Fruit fly (Drosophila melanogaster): Measurements from ENCODE around the gene Trmt112.

Trmt112 gene

dm6 chr3L:21251381-21251780 is 34.7 kb upstream of the Trmt112 start (continued):
- TF ChIP-seq ase (GFP tag; IDR thresholded peaks at IDR 0.05) (0 out of 3 replicates have a peak, but pooled peaks have one; percentile 19), Doc2 (GFP tag; IDR thresholded peaks at IDR 0.05) (no peak), CG11247 (GFP tag; IDR thresholded peaks at IDR 0.05) (no peak; the same call in 1 of the 2 replicates), CG15011 (GFP tag; optimal IDR thresholded peaks at IDR 0.05) (no peak), Bdp1 (GFP tag; optimal IDR thresholded peaks at IDR 0.05) (no peak), CG1647 (GFP tag; optimal IDR thresholded peaks at IDR 0.05) (no peak), slou (GFP tag; optimal IDR thresholded peaks at IDR 0.05) (no peak), zen2 (GFP tag; IDR thresholded peaks at IDR 0.05; ENCODE audit: partially characterized antibody) (no peak), br (optimal IDR thresholded peaks at IDR 0.05) (no peak), Dfd (GFP tag; optimal IDR thresholded peaks at IDR 0.05) (no peak), Lpt (GFP tag; optimal IDR thresholded peaks at IDR 0.05) (no peak), chif (GFP tag; optimal IDR thresholded peaks at IDR 0.05) (no peak), NfI (GFP tag; optimal IDR thresholded peaks at IDR 0.05) (peak; percentile 1), CG15073 (GFP tag; optimal IDR thresholded peaks at IDR 0.05) (no peak), Chrac-16 (GFP tag; optimal IDR thresholded peaks at IDR 0.05) (no peak), CG11723 (GFP tag; optimal IDR thresholded peaks at IDR 0.05) (no peak), E2f1 (GFP tag; IDR thresholded peaks at IDR 0.05) (peak; percentile 34; the same call in 1 of the 2 replicates), CG10979 (tag; optimal IDR thresholded peaks at IDR 0.05) (peak; percentile 14), CG10462 (GFP tag; optimal IDR thresholded peaks at IDR 0.05) (no peak), Hr78 (GFP tag; optimal IDR thresholded peaks at IDR 0.05) (no peak), Adf1 (GFP tag; IDR thresholded peaks at IDR 0.05) (peak; percentile 7; the same call in 1 of the 2 replicates), Opbp (GFP tag; IDR thresholded peaks at IDR 0.05; ENCODE audit: partially characterized antibody) (no peak), Ssrp (tag; optimal IDR thresholded peaks at IDR 0.05) (no peak), CG5180 (GFP tag; optimal IDR thresholded peaks at IDR 0.05) (no peak), Fer3 (tag; optimal IDR thresholded peaks at IDR 0.05) (no peak), CG12659 (GFP tag; optimal IDR thresholded peaks at IDR 0.05) (peak; percentile 24), CG2712 (tag; optimal IDR thresholded peaks at IDR 0.05) (no peak), knrl (GFP tag; IDR thresholded peaks at IDR 0.05; ENCODE audit: partially characterized antibody) (no peak), gem (tag; optimal IDR thresholded peaks at IDR 0.05) (peak; percentile 27), CG4730 (GFP tag; IDR thresholded peaks at IDR 0.05) (no peak), CG34224 (GFP tag; IDR thresholded peaks at IDR 0.05; ENCODE audit: partially characterized antibody) (no peak), HLH3B (GFP tag; IDR thresholded peaks at IDR 0.05) (no peak), zfh2 (GFP tag; optimal IDR thresholded peaks at IDR 0.05) (no peak), CG1529 (GFP tag; optimal IDR thresholded peaks at IDR 0.05) (no peak), Neu2 (GFP tag; optimal IDR thresholded peaks at IDR 0.05; ENCODE audit: borderline replicate concordance) (no peak), Sry-δ (GFP tag; optimal IDR thresholded peaks at IDR 0.05) (no peak), CG10321 (GFP tag; IDR thresholded peaks at IDR 0.05) (no peak), Ets97D (GFP tag; optimal IDR thresholded peaks at IDR 0.05) (no peak), CG13624 (GFP tag; optimal IDR thresholded peaks at IDR 0.05) (no peak), trem (tag; optimal IDR thresholded peaks at IDR 0.05) (no peak), HmgZ (tag; optimal IDR thresholded peaks at IDR 0.05) (no peak), hb (GFP tag; IDR thresholded peaks at IDR 0.05; ENCODE audit: partially characterized antibody) (no peak), CG3838 (GFP tag; optimal IDR thresholded peaks at IDR 0.05) (no peak), CG11085 (GFP tag; IDR thresholded peaks at IDR 0.05) (no peak), eve (GFP tag; optimal IDR thresholded peaks at IDR 0.05) (no peak), Sin3A (optimal IDR thresholded peaks at IDR 0.05) (no peak), Myb (GFP tag; optimal IDR thresholded peaks at IDR 0.05) (no peak), CG4404 (GFP tag; IDR thresholded peaks at IDR 0.05) (no peak), PHDP (tag; optimal IDR thresholded peaks at IDR 0.05) (no peak), CG2129 (GFP tag; IDR thresholded peaks at IDR 0.05; ENCODE audit: partially characterized antibody) (no peak), CG7786 (GFP tag; optimal IDR thresholded peaks at IDR 0.05) (no peak), Bgb (GFP tag; IDR thresholded peaks at IDR 0.05; ENCODE audit: partially characterized antibody) (no peak)
